Worm (Caenorhabditis elegans): ENCODE measurements around the gene C14C10.2.

The C14C10.2 gene

ce11 chrV:12599110-12599509, 6.8 kb upstream of the C14C10.2 start, which contains the start of the genes C14C10.10 and ril-2:
Gene C14C10.10, minus strand, starts transcription at chrV:12599128.
Gene ril-2, minus strand, starts transcription at chrV:12599157.
- TF ChIP-seq ceh-63 (GFP tag; optimal IDR thresholded peaks at IDR 0.05), result no peak
- peak; percentile 24 for TF ChIP-seq snpc-4 (tag; optimal IDR thresholded peaks at IDR 0.05)
- TF ChIP-seq lin-39 (tag; optimal IDR thresholded peaks at IDR 0.05), result no peak
- TF ChIP-seq mef-2 (tag; optimal IDR thresholded peaks at IDR 0.05), result no peak
- TF ChIP-seq nhr-71 (tag; optimal IDR thresholded peaks at IDR 0.05), result peak; percentile 47
- TF ChIP-seq unc-62 (GFP tag; optimal IDR thresholded peaks at IDR 0.05), result no peak
- no peak for TF ChIP-seq zip-4 (GFP tag; optimal IDR thresholded peaks at IDR 0.05)
- peak; percentile 43 for TF ChIP-seq snu-23 (GFP tag; optimal IDR thresholded peaks at IDR 0.05)
- peak in 2 of 3 experiments; percentile 13 to 32 for TF ChIP-seq ceh-82 (tag; optimal IDR thresholded peaks at IDR 0.05)
- TF ChIP-seq pag-3 (tag; optimal IDR thresholded peaks at IDR 0.05; ENCODE audit: borderline replicate concordance, insufficient read depth), result no peak
- TF ChIP-seq lin-14 (GFP tag; optimal IDR thresholded peaks at IDR 0.05), result peak; percentile 56
- no peak for TF ChIP-seq ceh-8 (GFP tag; optimal IDR thresholded peaks at IDR 0.05)
- peak; percentile 13 for TF ChIP-seq xbp-1 (tag; optimal IDR thresholded peaks at IDR 0.05)
- no peak for TF ChIP-seq nhr-20 (tag; optimal IDR thresholded peaks at IDR 0.05)
- peak in 2 of 3 experiments; percentile 43 to 45 for TF ChIP-seq dpl-1 (GFP tag; optimal IDR thresholded peaks at IDR 0.05)
- TF ChIP-seq sptf-1 (tag; optimal IDR thresholded peaks at IDR 0.05), result no peak
- TF ChIP-seq hlh-17 (GFP tag; optimal IDR thresholded peaks at IDR 0.05; ENCODE audit: borderline replicate concordance), result no peak
- TF ChIP-seq egl-27 (tag; optimal IDR thresholded peaks at IDR 0.05), result no peak
- TF ChIP-seq mep-1 (tag; optimal IDR thresholded peaks at IDR 0.05), result peak; percentile 65
- peak; percentile 28 for TF ChIP-seq rnt-1 (tag; optimal IDR thresholded peaks at IDR 0.05)
- no peak for TF ChIP-seq unc-30 (tag; optimal IDR thresholded peaks at IDR 0.05)
- no peak for TF ChIP-seq lin-13 (GFP tag; optimal IDR thresholded peaks at IDR 0.05)
- no peak for TF ChIP-seq nhr-28 (tag; optimal IDR thresholded peaks at IDR 0.05)
- no peak for TF ChIP-seq ces-1 (GFP tag; optimal IDR thresholded peaks at IDR 0.05)
- TF ChIP-seq efl-1 (optimal IDR thresholded peaks at IDR 0.05), result peak; percentile 30 to 33
- peak; percentile 51 to 94 for TF ChIP-seq efl-1 (GFP tag; optimal IDR thresholded peaks at IDR 0.05 in 1 of 2)
- TF ChIP-seq lin-35 (GFP tag; optimal IDR thresholded peaks at IDR 0.05), result peak in 1 of 2 experiments; percentile 34
- no peak for TF ChIP-seq tlp-1 (tag; optimal IDR thresholded peaks at IDR 0.05)
- TF ChIP-seq lsy-2 (tag; optimal IDR thresholded peaks at IDR 0.05), result peak; percentile 4 to 51
- no peak for TF ChIP-seq C04F5.9 (tag; optimal IDR thresholded peaks at IDR 0.05)
- no peak for TF ChIP-seq blmp-1 (tag; optimal IDR thresholded peaks at IDR 0.05)
- TF ChIP-seq ets-5 (GFP tag; IDR thresholded peaks at IDR 0.05), result no peak
- no peak for TF ChIP-seq skn-1 (tag; optimal IDR thresholded peaks at IDR 0.05)
- TF ChIP-seq nhr-90 (tag; optimal IDR thresholded peaks at IDR 0.05; ENCODE audit: poor library complexity), result no peak
- no peak for TF ChIP-seq ztf-4 (tag; optimal IDR thresholded peaks at IDR 0.05)
- TF ChIP-seq F16B12.6 (tag; optimal IDR thresholded peaks at IDR 0.05), result peak; percentile 84
- TF ChIP-seq elt-2 (tag; optimal IDR thresholded peaks at IDR 0.05), result no peak
- peak; percentile 0 for TF ChIP-seq tbx-2 (tag; optimal IDR thresholded peaks at IDR 0.05)
- peak; percentile 49 for TF ChIP-seq nhr-47 (tag; optimal IDR thresholded peaks at IDR 0.05)
- TF ChIP-seq nhr-12 (tag; optimal IDR thresholded peaks at IDR 0.05), result no peak
- TF ChIP-seq aly-2 (tag; optimal IDR thresholded peaks at IDR 0.05), result peak; percentile 13
- TF ChIP-seq swsn-7 (tag; optimal IDR thresholded peaks at IDR 0.05), result peak; percentile 15
- TF ChIP-seq C34B4.2 (tag; optimal IDR thresholded peaks at IDR 0.05), result no peak
- TF ChIP-seq fkh-10 (GFP tag; optimal IDR thresholded peaks at IDR 0.05), result no peak
- peak; percentile 36 for TF ChIP-seq irx-1 (tag; optimal IDR thresholded peaks at IDR 0.05)
- no peak for TF ChIP-seq sox-4 (tag; optimal IDR thresholded peaks at IDR 0.05)
- TF ChIP-seq fos-1 (tag; optimal IDR thresholded peaks at IDR 0.05), result no peak
- TF ChIP-seq unc-98 (GFP tag; IDR thresholded peaks at IDR 0.05), result no peak
- TF ChIP-seq fkh-4 (tag; optimal IDR thresholded peaks at IDR 0.05; ENCODE audit: borderline replicate concordance), result no peak
- TF ChIP-seq vab-15 (tag; optimal IDR thresholded peaks at IDR 0.05), result no peak

All from whole organism, L1 larva.